Worm (Caenorhabditis elegans) whole organism, L4 larva: Measurements from ENCODE around the gene fipr-8.

ENCODE experiments used
- D1046.2 ChIP-seq: fragments of 200-800 bp; sonication (Bioruptor generic); IDR thresholded peaks from 2 replicates; pipeline ENCODE4 v1.3.6; 2022; ENCODE audit warnings: missing genetic modification characterization, missing compliant biosample characterization
- F26F4.8 ChIP-seq: fragments of 200-800 bp; sonication (Bioruptor generic); conservative IDR thresholded peaks from 2 replicates; pipeline ENCODE4 v1.3.6; 2022; ENCODE audit warnings: missing genetic modification characterization, missing compliant biosample characterization
- F49E8.2 ChIP-seq: sonication (generic microtip); optimal IDR thresholded peaks from 2 replicates; lab custom pipeline; 2016; ENCODE audit warnings: missing compliant biosample characterization, mild to moderate bottlenecking, missing genetic modification characterization, borderline replicate concordance
- T20F7.1 ChIP-seq: fragments of 200-800 bp; sonication (Bioruptor generic); optimal IDR thresholded peaks from 2 replicates; lab custom pipeline; 2018; ENCODE audit warnings: mild to moderate bottlenecking, missing genetic modification characterization, missing compliant biosample characterization
- Y5F2A.4 ChIP-seq: fragments of 200-800 bp; sonication (Bioruptor generic); optimal IDR thresholded peaks from 2 replicates; lab custom pipeline; 2018; ENCODE audit warnings: mild to moderate bottlenecking, missing genetic modification characterization, missing compliant biosample characterization
- aha-1 ChIP-seq: fragments of 150-350 bp; peaks from one replicate; lab custom pipeline; 2014; ENCODE audit warnings: missing biosample characterization, missing genetic modification characterization
- aly-2 ChIP-seq: sonication (generic microtip); optimal IDR thresholded peaks from 2 replicates; lab custom pipeline; 2018; ENCODE audit warnings: missing biosample characterization, missing genetic modification characterization
- attf-4 ChIP-seq: sonication (generic microtip); optimal IDR thresholded peaks from 3 replicates; lab custom pipeline; 2017; ENCODE audit warnings: missing biosample characterization, missing genetic modification characterization
- ceh-20 ChIP-seq: fragments of 200-800 bp; sonication (Bioruptor generic); IDR thresholded peaks from 2 replicates; pipeline ENCODE4 v1.3.6; 2022; ENCODE audit warnings: missing genetic modification reagents, missing genetic modification characterization, missing compliant biosample characterization
- ceh-32 ChIP-seq: sonication (generic microtip); optimal IDR thresholded peaks from 2 replicates; lab custom pipeline; 2016; ENCODE audit warnings: mild to moderate bottlenecking, missing genetic modification characterization, missing compliant biosample characterization; ENCODE audit not compliant: poor library complexity
- ceh-82 ChIP-seq: sonication (generic microtip); optimal IDR thresholded peaks from 2 replicates; lab custom pipeline; 2017; ENCODE audit warnings: missing biosample characterization, missing genetic modification characterization
- daf-16 ChIP-seq, 3 experiments: sonication (generic microtip); optimal IDR thresholded peaks; 2 replicates each; lab custom pipeline; 2016 to 2017; ENCODE audit warnings: missing genetic modification characterization in 3 of 3, missing genetic modification reagents in 3 of 3, mild to moderate bottlenecking in 2 of 3, missing compliant biosample characterization in 2 of 3, missing biosample characterization in 1 of 3, moderate library complexity in 1 of 3
- daf-19 ChIP-seq: fragments of 200-800 bp; sonication (Bioruptor generic); conservative IDR thresholded peaks from 2 replicates; pipeline ENCODE4 v1.3.6; 2022; ENCODE audit warnings: missing genetic modification characterization, missing compliant biosample characterization
- dmd-6 ChIP-seq: fragments of 200-800 bp; sonication (Bioruptor generic); IDR thresholded peaks from 2 replicates; pipeline ENCODE4 v1.3.6; 2022; ENCODE audit warnings: missing genetic modification reagents, missing genetic modification characterization, missing compliant biosample characterization
- dpl-1 ChIP-seq: fragments of 150-350 bp; optimal IDR thresholded peaks from 2 replicates; lab custom pipeline; 2014; ENCODE audit warnings: missing biosample characterization, missing genetic modification reagents, missing genetic modification characterization
- dve-1 ChIP-seq: sonication (generic microtip); optimal IDR thresholded peaks from 2 replicates; lab custom pipeline; 2017; ENCODE audit warnings: antibody characterized with exemption, mild to moderate bottlenecking, missing genetic modification characterization, missing compliant biosample characterization; ENCODE audit not compliant: insufficient read depth
- egl-27 ChIP-seq: sonication (generic microtip); optimal IDR thresholded peaks from 3 replicates; lab custom pipeline; 2017; ENCODE audit warnings: missing biosample characterization, missing genetic modification reagents, missing genetic modification characterization
- egl-43 ChIP-seq: fragments of 200-800 bp; sonication (Bioruptor generic); IDR thresholded peaks from 2 replicates; pipeline ENCODE4 v1.3.6; 2022; ENCODE audit warnings: missing genetic modification reagents, missing genetic modification characterization, missing compliant biosample characterization
- gei-8 ChIP-seq: fragments of 200-800 bp; sonication (Bioruptor generic); optimal IDR thresholded peaks from 2 replicates; lab custom pipeline; 2018; ENCODE audit warnings: mild to moderate bottlenecking, missing genetic modification characterization, missing compliant biosample characterization
- hif-1 ChIP-seq, 2 experiments: sonication (generic microtip); optimal IDR thresholded peaks; 2 replicates each; lab custom pipeline; 2016 to 2017; ENCODE audit warnings: missing compliant biosample characterization in 2 of 2, missing genetic modification characterization in 2 of 2, missing genetic modification reagents in 2 of 2, missing genotype in 2 of 2, mild to moderate bottlenecking in 1 of 2
- hlh-11 ChIP-seq: fragments of 200-800 bp; sonication (Bioruptor generic); optimal IDR thresholded peaks from 2 replicates; lab custom pipeline; 2018; ENCODE audit warnings: mild to moderate bottlenecking, missing genetic modification characterization, missing compliant biosample characterization
- hmg-1.1 ChIP-seq: fragments of 200-800 bp; sonication (Bioruptor generic); IDR thresholded peaks from 2 replicates; pipeline ENCODE4 v1.3.6; 2022; ENCODE audit warnings: missing genetic modification reagents, missing genetic modification characterization, missing compliant biosample characterization
- jun-1 ChIP-seq: fragments of 150-350 bp; optimal IDR thresholded peaks from 2 replicates; lab custom pipeline; 2014; ENCODE audit warnings: missing biosample characterization, missing genetic modification reagents, missing genetic modification characterization
- lin-15B ChIP-seq: fragments of 150-350 bp; sonication (generic microtip); optimal IDR thresholded peaks from 3 replicates; lab custom pipeline; 2014; ENCODE audit warnings: missing biosample characterization, missing genetic modification characterization
- madf-9 ChIP-seq: fragments of 200-800 bp; sonication (Bioruptor generic); conservative IDR thresholded peaks from 2 replicates; pipeline ENCODE4 v1.3.6; 2022; ENCODE audit warnings: missing genetic modification reagents, missing genetic modification characterization, missing compliant biosample characterization
- mdl-1 ChIP-seq, 2 experiments: fragments of 150-350 bp in 1 of 2; sonication (generic microtip) in 1 of 2; optimal IDR thresholded peaks; 2 replicates each; lab custom pipeline; 2014 to 2017; ENCODE audit warnings: missing biosample characterization in 2 of 2, missing genetic modification characterization in 2 of 2
- mdt-29 ChIP-seq: fragments of 200-800 bp; sonication (Bioruptor generic); IDR thresholded peaks from 2 replicates; pipeline ENCODE4 v1.3.6; 2022; ENCODE audit warnings: missing genetic modification reagents, missing genetic modification characterization, missing compliant biosample characterization
- mxl-2 ChIP-seq: fragments of 200-800 bp; sonication (Bioruptor generic); conservative IDR thresholded peaks from 2 replicates; pipeline ENCODE4 v1.3.6; 2022; ENCODE audit warnings: missing genetic modification reagents, missing genetic modification characterization, missing compliant biosample characterization
- mxl-3 ChIP-seq: fragments of 200-800 bp; sonication (Bioruptor generic); optimal IDR thresholded peaks from 2 replicates; lab custom pipeline; 2018; ENCODE audit warnings: mild to moderate bottlenecking, missing genetic modification characterization, missing compliant biosample characterization
- nhr-10 ChIP-seq: fragments of 150-350 bp; optimal IDR thresholded peaks from 2 replicates; lab custom pipeline; 2014; ENCODE audit warnings: missing biosample characterization, missing genetic modification characterization
- nhr-25 ChIP-seq: sonication (generic microtip); optimal IDR thresholded peaks from 2 replicates; lab custom pipeline; 2017; ENCODE audit warnings: missing genetic modification characterization, mild to moderate bottlenecking, missing compliant biosample characterization, antibody characterized with exemption, moderate library complexity, borderline replicate concordance; ENCODE audit not compliant: insufficient read depth
- nhr-42 ChIP-seq: fragments of 200-800 bp; sonication (Bioruptor generic); IDR thresholded peaks from 2 replicates; pipeline ENCODE4 v1.3.6; 2022; ENCODE audit warnings: missing genetic modification characterization, missing compliant biosample characterization
- nhr-76 ChIP-seq: fragments of 150-350 bp; optimal IDR thresholded peaks from 2 replicates; lab custom pipeline; 2014; ENCODE audit warnings: missing biosample characterization, missing genetic modification characterization
- pha-4 ChIP-seq, 2 experiments: fragments of 150-350 bp in 1 of 2; fragments of 200-800 bp in 1 of 2; sonication (Bioruptor generic) in 1 of 2; IDR thresholded peaks in 1 of 2; optimal IDR thresholded peaks in 1 of 2; 2 replicates each; pipeline versions ENCODE4 v1.3.6 to Lab custom; 2014 to 2022; ENCODE audit warnings: missing genetic modification characterization in 2 of 2, missing genetic modification reagents in 2 of 2, missing biosample characterization in 1 of 2, missing compliant biosample characterization in 1 of 2
- php-3 ChIP-seq: fragments of 200-800 bp; sonication (Bioruptor generic); IDR thresholded peaks from 2 replicates; pipeline ENCODE4 v1.3.6; 2022; ENCODE audit warnings: missing genetic modification reagents, missing genetic modification characterization, missing compliant biosample characterization
- skn-1 ChIP-seq: fragments of 150-350 bp; optimal IDR thresholded peaks from 2 replicates; lab custom pipeline; 2014; ENCODE audit warnings: missing biosample characterization, missing genetic modification characterization
- snpc-1.2 ChIP-seq: fragments of 200-800 bp; sonication (Bioruptor generic); IDR thresholded peaks from 2 replicates; pipeline ENCODE4 v1.3.6; 2022; ENCODE audit warnings: missing genetic modification reagents, missing genetic modification characterization, missing compliant biosample characterization
- spr-1 ChIP-seq: sonication (generic microtip); optimal IDR thresholded peaks from 2 replicates; lab custom pipeline; 2016; ENCODE audit warnings: mild to moderate bottlenecking, missing genetic modification characterization, missing compliant biosample characterization
- unc-130 ChIP-seq: sonication (generic microtip); optimal IDR thresholded peaks from 2 replicates; lab custom pipeline; 2016; ENCODE audit warnings: missing genetic modification reagents, missing genetic modification characterization, missing compliant biosample characterization
- zfp-3 ChIP-seq: fragments of 200-800 bp; sonication (Bioruptor generic); conservative IDR thresholded peaks from 2 replicates; pipeline ENCODE4 v1.3.6; 2022; ENCODE audit warnings: missing genetic modification reagents, missing genetic modification characterization, missing compliant biosample characterization
- zip-2 ChIP-seq: fragments of 150-350 bp; optimal IDR thresholded peaks from 2 replicates; lab custom pipeline; 2014; ENCODE audit warnings: missing biosample characterization, missing genetic modification characterization

Gene fipr-8

DNA sequence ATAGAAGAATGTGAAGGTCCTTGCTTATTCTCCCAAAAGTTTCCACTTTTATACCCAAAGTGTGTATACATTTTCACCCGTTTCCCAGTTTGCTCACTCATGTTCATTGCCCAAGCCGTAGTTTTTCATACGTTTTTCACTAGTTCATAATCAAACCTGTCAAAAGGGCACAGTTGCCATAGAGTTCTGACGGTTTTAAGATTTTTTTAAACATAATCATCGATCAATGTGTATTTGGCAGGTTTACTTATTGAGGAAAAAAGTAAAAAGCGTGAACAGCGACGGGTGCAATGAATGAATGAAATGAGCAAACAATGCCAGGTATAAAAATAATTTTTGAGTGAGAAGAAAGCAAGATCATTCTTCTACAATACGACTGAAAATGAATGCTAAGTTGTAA, 18.4 kb downstream of the fipr-8 start, which contains the start of the genes fipr-5 and fipr-9:
TSS of gene fipr-5 (minus strand) at position 101 of the 400 bp plus-strand sequence.
TSS of gene fipr-9 (plus strand) at position 346 of the 400 bp plus-strand sequence.
- TF ChIP-seq snpc-1.2 (GFP tag; lab: Robert Waterston, UW) (no peak), madf-9 (no peak), hmg-1.1 (no peak), spr-1 (tag; lab: Kevin White, UChicago) (no peak)

- TF ChIP-seq nhr-76 (tag; lab: Kevin White, UChicago), result no peak
- TF ChIP-seq ceh-32 (tag; lab: Kevin White, UChicago), result no peak
- TF ChIP-seq pha-4 (GFP tag; IDR thresholded peaks at IDR 0.05; lab: Robert Waterston, UW), result no peak
- TF ChIP-seq pha-4 (tag; optimal IDR thresholded peaks at IDR 0.05; lab: Kevin White, UChicago), result no peak
- no peak for TF ChIP-seq php-3 (GFP tag; lab: Robert Waterston, UW)
- no peak for TF ChIP-seq hif-1 (tag; optimal IDR thresholded peaks at IDR 0.05; lab: Kevin White, UChicago)
- TF ChIP-seq unc-130 (GFP tag; lab: Kevin White, UChicago), result no peak
- TF ChIP-seq daf-16 (GFP tag; optimal IDR thresholded peaks at IDR 0.05; lab: Kevin White, UChicago), result no peak
- TF ChIP-seq daf-16 (tag; optimal IDR thresholded peaks at IDR 0.05; lab: Kevin White, UChicago), result no peak
- TF ChIP-seq lin-15B, result no peak
- no peak for TF ChIP-seq skn-1
- no peak for TF ChIP-seq madf-9
- TF ChIP-seq mdl-1 (tag; optimal IDR thresholded peaks at IDR 0.05; lab: Kevin White, UChicago), result no peak
- TF ChIP-seq mxl-2, result no peak
- TF ChIP-seq F26F4.8 (GFP tag; lab: Robert Waterston, UW), result no peak
- TF ChIP-seq ceh-20, result no peak
- TF ChIP-seq aly-2 (tag; lab: Kevin White, UChicago), result no peak
- no peak for TF ChIP-seq nhr-42 (GFP tag; lab: Robert Waterston, UW)
- TF ChIP-seq egl-43 (GFP tag; lab: Robert Waterston, UW), result no peak
- TF ChIP-seq jun-1 (tag; lab: Kevin White, UChicago), result no peak
- no peak for TF ChIP-seq nhr-25
- TF ChIP-seq daf-19, result no peak
Measured at ce11 chrV:10220605-10221004, 19.2 kb downstream of the fipr-8 start, which contains the start of gene C12D8.13. TSS of gene C12D8.13 (minus strand) at chrV:10220705.

DNA sequence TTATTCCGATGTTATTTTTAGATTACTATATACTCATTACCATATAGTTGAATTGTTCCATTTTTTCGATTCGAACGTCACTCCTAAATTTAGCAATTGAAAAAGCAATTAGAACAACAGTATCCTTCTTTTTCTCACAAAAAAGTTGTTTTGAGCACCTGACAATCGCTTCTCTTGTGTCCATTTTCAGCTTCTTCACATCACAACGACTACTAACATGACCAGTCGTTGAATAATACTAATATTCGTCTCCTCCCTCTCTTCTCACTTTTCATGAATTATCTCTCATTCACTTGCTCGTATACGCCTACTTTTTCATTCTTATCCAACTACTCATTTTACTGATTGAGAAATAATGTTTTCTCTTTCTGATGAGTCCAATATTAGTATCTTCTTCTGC, 23.0 kb downstream of the fipr-8 start, which contains the start of gene ZK856.14:
TSS of gene ZK856.14 (plus strand) at position 301 of the 400 bp plus-strand sequence.
- TF ChIP-seq daf-19 (no peak), Y5F2A.4 (GFP tag; lab: Kevin White, UChicago) (no peak), T20F7.1 (GFP tag; lab: Kevin White, UChicago) (no peak), nhr-10 (no peak), nhr-76 (tag; lab: Kevin White, UChicago) (no peak), ceh-20 (no peak), dpl-1 (GFP tag; lab: Kevin White, UChicago) (no peak), D1046.2 (GFP tag; lab: Robert Waterston, UW) (no peak), dve-1 (no peak), lin-15B (no peak), dmd-6 (no peak), F49E8.2 (tag; lab: Kevin White, UChicago) (no peak), gei-8 (no peak)

ce11 chrV:10212627-10213026, 27.1 kb downstream of the fipr-8 start, which contains the start of gene hpo-40:
TSS of gene hpo-40 (plus strand) at chrV:10212927.
- no peak for TF ChIP-seq zfp-3 (GFP tag; lab: Robert Waterston, UW)
- no peak for TF ChIP-seq hif-1 (tag; optimal IDR thresholded peaks at IDR 0.05; lab: Kevin White, UChicago)
- no peak for TF ChIP-seq ceh-82 (tag; lab: Kevin White, UChicago)
- no peak for TF ChIP-seq aha-1
- no peak for TF ChIP-seq egl-27
- TF ChIP-seq attf-4 (tag; lab: Kevin White, UChicago), result no peak
- no peak for TF ChIP-seq mxl-2
- TF ChIP-seq hlh-11 (tag; lab: Kevin White, UChicago), result no peak
- no peak for TF ChIP-seq zip-2 (tag; lab: Kevin White, UChicago)
- no peak for TF ChIP-seq mxl-3 (GFP tag; lab: Kevin White, UChicago)
- TF ChIP-seq mdt-29 (GFP tag; lab: Robert Waterston, UW), result no peak
- no peak for TF ChIP-seq nhr-25
- TF ChIP-seq, all 104 proteins: peak for 0
